Fruit fly (Drosophila melanogaster) whole organism, wandering third instar larva: ENCODE data around the gene CG42579.

Experiments used
- Abd-B ChIP-seq: fragments of >200 bp; optimal IDR thresholded peaks from 2 replicates; lab custom pipeline; 2017; ENCODE audit warnings: missing biosample characterization, missing genetic modification characterization
- CG32264 ChIP-seq: fragments of 200-800 bp; sonication (Bioruptor generic); optimal IDR thresholded peaks from 2 replicates; lab custom pipeline; 2016; ENCODE audit warnings: missing biosample characterization, missing genetic modification characterization
- CG9705 ChIP-seq: fragments of 200-800 bp; sonication (Bioruptor generic); optimal IDR thresholded peaks from 2 replicates; lab custom pipeline; 2018; ENCODE audit warnings: missing biosample characterization, mild to moderate bottlenecking, missing genetic modification characterization
- CrebA ChIP-seq: fragments of 200-800 bp; sonication (Bioruptor generic); optimal IDR thresholded peaks from 2 replicates; lab custom pipeline; 2016; ENCODE audit warnings: missing biosample characterization, mild to moderate bottlenecking, missing genetic modification characterization, borderline replicate concordance
- Dfd ChIP-seq: fragments of >200 bp; optimal IDR thresholded peaks from 2 replicates; lab custom pipeline; 2017; ENCODE audit warnings: missing biosample characterization, missing genetic modification characterization
- Dif ChIP-seq: fragments of 200-275, 200-300 bp; sonication (Bioruptor generic); optimal IDR thresholded peaks from 2 replicates; lab custom pipeline; 2018; ENCODE audit warnings: missing biosample characterization, missing genetic modification characterization; ENCODE audit not compliant: partially characterized antibody
- GATAd ChIP-seq: sonication (Bioruptor generic); optimal IDR thresholded peaks from 2 replicates; lab custom pipeline; 2016; ENCODE audit warnings: missing biosample characterization, missing genetic modification characterization
- HLH106 ChIP-seq: fragments of 200-800 bp; optimal IDR thresholded peaks from 3 replicates; lab custom pipeline; 2019; ENCODE audit warnings: missing biosample characterization, mild to moderate bottlenecking, missing genetic modification characterization, moderate library complexity
- Hnf4 ChIP-seq: fragments of 200-800 bp; sonication (Bioruptor generic); optimal IDR thresholded peaks from 2 replicates; lab custom pipeline; 2016; ENCODE audit warnings: missing biosample characterization, mild to moderate bottlenecking, missing genetic modification characterization
- Hr78 ChIP-seq: fragments of >200 bp; optimal IDR thresholded peaks from 2 replicates; lab custom pipeline; 2017; ENCODE audit warnings: missing biosample characterization, missing genetic modification characterization
- Hr83 ChIP-seq: fragments of 200-300 bp; sonication (Bioruptor generic); optimal IDR thresholded peaks from 2 replicates; lab custom pipeline; 2016; ENCODE audit warnings: missing biosample characterization, mild to moderate bottlenecking, missing genetic modification characterization, moderate library complexity; ENCODE audit not compliant: poor library complexity, severe bottlenecking
- Jra ChIP-seq: sonication (Bioruptor generic); optimal IDR thresholded peaks from 2 replicates; lab custom pipeline; 2016; ENCODE audit warnings: missing biosample characterization, missing genetic modification characterization
- Mio ChIP-seq: sonication (Bioruptor generic); optimal IDR thresholded peaks from 2 replicates; lab custom pipeline; 2016; ENCODE audit warnings: missing biosample characterization, missing genetic modification characterization
- Myc ChIP-seq: fragments of >200 bp; optimal IDR thresholded peaks from 2 replicates; lab custom pipeline; 2017
- N ChIP-seq: fragments of >200 bp; optimal IDR thresholded peaks from 2 replicates; lab custom pipeline; 2018; ENCODE audit warnings: missing biosample characterization, missing external identifiers, missing genetic modification characterization
- OdsH ChIP-seq: fragments of 200-800 bp; sonication (Bioruptor generic); optimal IDR thresholded peaks from 2 replicates; lab custom pipeline; 2016; ENCODE audit warnings: missing biosample characterization, mild to moderate bottlenecking, missing genetic modification characterization
- Rel ChIP-seq, 2 experiments: fragments of 200-800 bp; sonication (Bioruptor generic) in 1 of 2; optimal IDR thresholded peaks; 2 replicates in 1 of 2; 3 replicates in 1 of 2; lab custom pipeline; 2016 to 2019; ENCODE audit warnings: mild to moderate bottlenecking in 2 of 2, missing biosample characterization in 2 of 2, missing genetic modification characterization in 2 of 2, moderate library complexity in 1 of 2
- Sp1 ChIP-seq: fragments of 200-800 bp; sonication (Bioruptor generic); optimal IDR thresholded peaks from 3 replicates; lab custom pipeline; 2019; ENCODE audit warnings: missing biosample characterization, mild to moderate bottlenecking, missing genetic modification characterization, moderate library complexity
- Vsx2 ChIP-seq: fragments of 200-300, 225-300 bp; sonication (Bioruptor generic); optimal IDR thresholded peaks from 2 replicates; lab custom pipeline; 2018; ENCODE audit warnings: missing biosample characterization, missing genetic modification characterization; ENCODE audit not compliant: partially characterized antibody
- br ChIP-seq: fragments of 200-800 bp; sonication (Bioruptor generic); optimal IDR thresholded peaks from 2 replicates; lab custom pipeline; 2016; ENCODE audit warnings: missing biosample characterization, missing genetic modification characterization
- brk ChIP-seq: fragments of 200-800 bp; sonication (Bioruptor generic); optimal IDR thresholded peaks from 2 replicates; lab custom pipeline; 2016; ENCODE audit warnings: missing biosample characterization, mild to moderate bottlenecking, missing genetic modification characterization
- dl ChIP-seq, 2 experiments: fragments of 175-275, 200-275 bp in 1 of 2; fragments of 200-275 bp in 1 of 2; sonication (Bioruptor generic); optimal IDR thresholded peaks; lab custom pipeline; 2018; ENCODE audit warnings: mild to moderate bottlenecking in 2 of 2, missing biosample characterization in 2 of 2, missing genetic modification characterization in 2 of 2, moderate library complexity in 2 of 2; ENCODE audit not compliant: partially characterized antibody in 2 of 2, insufficient read depth in 1 of 2
- dmrt93B ChIP-seq: fragments of 200-800 bp; sonication (Bioruptor generic); optimal IDR thresholded peaks from 2 replicates; lab custom pipeline; 2018; ENCODE audit warnings: missing biosample characterization, mild to moderate bottlenecking, missing genetic modification characterization
- dsf ChIP-seq: sonication (Bioruptor generic); optimal IDR thresholded peaks from 2 replicates; lab custom pipeline; 2016; ENCODE audit warnings: missing biosample characterization, missing genetic modification characterization, borderline replicate concordance
- ey ChIP-seq: fragments of 200-800 bp; sonication (Bioruptor generic); optimal IDR thresholded peaks from 2 replicates; lab custom pipeline; 2016; ENCODE audit warnings: missing biosample characterization, missing genetic modification characterization
- foxo ChIP-seq, 2 experiments: fragments of 200-800 bp; sonication (Bioruptor generic); optimal IDR thresholded peaks; 2 replicates in 1 of 2; 3 replicates in 1 of 2; lab custom pipeline; 2016 to 2017; ENCODE audit warnings: missing biosample characterization in 2 of 2, missing genetic modification characterization in 2 of 2
- fru ChIP-seq: fragments of 200-800 bp; sonication (Bioruptor generic); optimal IDR thresholded peaks from 3 replicates; lab custom pipeline; 2016; ENCODE audit warnings: missing biosample characterization, mild to moderate bottlenecking, missing genetic modification characterization
- h ChIP-seq: fragments of 200-800 bp; sonication (Bioruptor generic); optimal IDR thresholded peaks from 3 replicates; lab custom pipeline; 2016; ENCODE audit warnings: missing biosample characterization, mild to moderate bottlenecking, missing genetic modification characterization
- jim ChIP-seq: fragments of 175-275, 200-325 bp; sonication (Bioruptor generic); optimal IDR thresholded peaks from 2 replicates; lab custom pipeline; 2016; ENCODE audit warnings: missing biosample characterization, mild to moderate bottlenecking, missing genetic modification characterization
- lola ChIP-seq: fragments of >200 bp; optimal IDR thresholded peaks from 2 replicates; lab custom pipeline; 2017; ENCODE audit warnings: missing biosample characterization, missing genetic modification characterization
- pan ChIP-seq: fragments of >200 bp; optimal IDR thresholded peaks from 2 replicates; lab custom pipeline; 2017
- psq ChIP-seq: fragments of 200-800 bp; sonication (Bioruptor generic); optimal IDR thresholded peaks from 3 replicates; lab custom pipeline; 2017; ENCODE audit warnings: missing biosample characterization, mild to moderate bottlenecking, missing genetic modification characterization, moderate library complexity
- rgr ChIP-seq: fragments of 200-800 bp; sonication (Bioruptor generic); optimal IDR thresholded peaks from 3 replicates; lab custom pipeline; 2016; ENCODE audit warnings: missing biosample characterization, mild to moderate bottlenecking, missing genetic modification characterization
- sage ChIP-seq: fragments of 200-800 bp; sonication (Bioruptor generic); optimal IDR thresholded peaks from 2 replicates; lab custom pipeline; 2016; ENCODE audit warnings: missing biosample characterization, mild to moderate bottlenecking, missing genetic modification characterization
- tai ChIP-seq: sonication (Bioruptor generic); optimal IDR thresholded peaks from 2 replicates; lab custom pipeline; 2016; ENCODE audit warnings: missing biosample characterization, missing genetic modification characterization
- usp ChIP-seq: fragments of >200 bp; optimal IDR thresholded peaks from 2 replicates; lab custom pipeline; 2017; ENCODE audit warnings: missing biosample characterization, missing genetic modification characterization
- woc ChIP-seq: sonication (Bioruptor generic); optimal IDR thresholded peaks from 2 replicates; lab custom pipeline; 2016; ENCODE audit warnings: missing biosample characterization, mild to moderate bottlenecking, missing genetic modification characterization

Gene CG42579

dm6 chrX:20501640-20502039 lies 25.8 kb upstream of the CG42579 start:
- TF ChIP-seq pan, result no peak
- TF ChIP-seq CG32264, result no peak
- TF ChIP-seq sage (GFP tag; lab: Kevin White, UChicago), result no peak
- TF ChIP-seq Mio (GFP tag; lab: Kevin White, UChicago), result no peak
- TF ChIP-seq rgr, result no peak

- no peak for TF ChIP-seq GATAd (GFP tag; lab: Kevin White, UChicago)
- TF ChIP-seq Dif, result no peak
- TF ChIP-seq sage (GFP tag; lab: Kevin White, UChicago), result no peak
- no peak for TF ChIP-seq Jra
- no peak for TF ChIP-seq h
- no peak for TF ChIP-seq N (GFP tag; lab: Kevin White, UChicago)
- no peak for TF ChIP-seq ey (GFP tag; lab: Kevin White, UChicago)
- TF ChIP-seq lola (GFP tag; lab: Kevin White, UChicago), result no peak
- TF ChIP-seq Sp1 (GFP tag; lab: Kevin White, UChicago), result no peak
- no peak for TF ChIP-seq foxo (GFP tag; optimal IDR thresholded peaks at IDR 0.05; lab: Kevin White, UChicago)
- TF ChIP-seq pan, result no peak
- no peak for TF ChIP-seq Dfd
- TF ChIP-seq psq (GFP tag; lab: Kevin White, UChicago), result no peak
- TF ChIP-seq Hr78 (GFP tag; lab: Kevin White, UChicago), result no peak
- no peak for TF ChIP-seq dl (GFP tag; optimal IDR thresholded peaks at IDR 0.05; lab: Kevin White, UChicago; ENCODE audit: insufficient read depth in 1 of 2, partially characterized antibody in 2 of 2)
- TF ChIP-seq Rel (GFP tag; optimal IDR thresholded peaks at IDR 0.05; lab: Kevin White, UChicago), result no peak
- no peak for TF ChIP-seq Rel (tag; optimal IDR thresholded peaks at IDR 0.05; lab: Kevin White, UChicago)
- TF ChIP-seq OdsH (GFP tag; lab: Kevin White, UChicago), result no peak
- no peak for TF ChIP-seq CG32264
- no peak for TF ChIP-seq br (GFP tag; lab: Kevin White, UChicago)
Measured at dm6 chrX:20502252-20502651, 25.2 kb upstream of the CG42579 start.

dm6 chrX:20502776-20503503 lies 24.5 kb upstream of the CG42579 start:
- no peak for TF ChIP-seq dsf
- no peak for TF ChIP-seq Mio (GFP tag; lab: Kevin White, UChicago)
- peak; percentile 46 for TF ChIP-seq psq (GFP tag; lab: Kevin White, UChicago)
- TF ChIP-seq tai (GFP tag; lab: Kevin White, UChicago), result no peak
- TF ChIP-seq Hr83, result no peak
- no peak for TF ChIP-seq CrebA
- TF ChIP-seq N (GFP tag; lab: Kevin White, UChicago), result no peak
- no peak for TF ChIP-seq Abd-B (GFP tag; lab: Kevin White, UChicago)
- peak; percentile 41 for TF ChIP-seq Sp1 (GFP tag; lab: Kevin White, UChicago)
- TF ChIP-seq foxo (GFP tag; optimal IDR thresholded peaks at IDR 0.05; lab: Kevin White, UChicago), result peak in 1 of 2 experiments; percentile 38
- peak; percentile 74 for TF ChIP-seq h
- peak; percentile 62 for TF ChIP-seq fru
- TF ChIP-seq sage (GFP tag; lab: Kevin White, UChicago), result peak; percentile 7
- TF ChIP-seq Myc (lab: Kevin White, UChicago), result no peak
- no peak for TF ChIP-seq Vsx2 (GFP tag; lab: Kevin White, UChicago)
- TF ChIP-seq dmrt93B (GFP tag; lab: Kevin White, UChicago), result peak; percentile 55
- TF ChIP-seq jim (GFP tag; lab: Kevin White, UChicago), result no peak
- TF ChIP-seq Hr78 (GFP tag; lab: Kevin White, UChicago), result no peak
- TF ChIP-seq usp (GFP tag; lab: Kevin White, UChicago), result no peak
- no peak for TF ChIP-seq woc (GFP tag; lab: Kevin White, UChicago)
- peak; percentile 47 for TF ChIP-seq br (GFP tag; lab: Kevin White, UChicago)
- TF ChIP-seq Rel (GFP tag; optimal IDR thresholded peaks at IDR 0.05; lab: Kevin White, UChicago), result no peak
- peak; percentile 29 for TF ChIP-seq Rel (tag; optimal IDR thresholded peaks at IDR 0.05; lab: Kevin White, UChicago)
- no peak for TF ChIP-seq CG9705 (GFP tag; lab: Kevin White, UChicago)
- TF ChIP-seq OdsH (GFP tag; lab: Kevin White, UChicago), result peak; percentile 7
- TF ChIP-seq pan, result no peak
- no peak for TF ChIP-seq rgr
- TF ChIP-seq ey (GFP tag; lab: Kevin White, UChicago), result peak; percentile 57
- TF ChIP-seq CG32264, result no peak
- TF ChIP-seq Hnf4, result peak; percentile 32
- TF ChIP-seq Dfd, result no peak
- TF ChIP-seq Dif, result no peak
- TF ChIP-seq brk (GFP tag; lab: Kevin White, UChicago), result no peak
- TF ChIP-seq HLH106 (tag; lab: Kevin White, UChicago), result peak; percentile 66
